Worm (Caenorhabditis elegans) whole organism, L4 larva: ENCODE results near the gene egl-17.

Experiments used
- ceh-28 ChIP-seq: fragments of 150-350 bp; optimal IDR thresholded peaks from 2 replicates; lab custom pipeline; 2014; ENCODE audit warnings: missing biosample characterization, missing genetic modification reagents, missing genetic modification characterization
- ceh-82 ChIP-seq: sonication (generic microtip); optimal IDR thresholded peaks from 2 replicates; lab custom pipeline; 2017; ENCODE audit warnings: missing biosample characterization, missing genetic modification characterization
- hmg-1.1 ChIP-seq: fragments of 200-800 bp; sonication (Bioruptor generic); IDR thresholded peaks from 2 replicates; pipeline ENCODE4 v1.3.6; 2022; ENCODE audit warnings: missing genetic modification reagents, missing genetic modification characterization, missing compliant biosample characterization
- unc-62 ChIP-seq, 3 experiments: fragments of 150-350 bp in 1 of 3; sonication (generic microtip); optimal IDR thresholded peaks in 2 of 3; peaks in 1 of 3; 1 replicate in 1 of 3; 2 replicates in 2 of 3; lab custom pipeline; 2014 to 2017; ENCODE audit warnings: missing biosample characterization in 3 of 3, missing genetic modification characterization in 3 of 3, missing genetic modification reagents in 3 of 3, missing genotype in 1 of 3

- TF ChIP-seq unc-62 (GFP tag; optimal IDR thresholded peaks at IDR 0.05 in 1 of 2; lab: Kevin White, UChicago), result no peak
- no peak for TF ChIP-seq unc-62 (tag; optimal IDR thresholded peaks at IDR 0.05; lab: Kevin White, UChicago)
- no peak for TF ChIP-seq ceh-82 (tag; lab: Kevin White, UChicago)
- no peak for TF ChIP-seq hmg-1.1
- TF ChIP-seq ceh-28 (tag; lab: Kevin White, UChicago), result no peak
These were observed 24.5 kb downstream of the egl-17 start for ce11 chrX:514023-514422.
